Fruit fly (Drosophila melanogaster) Kc167 (cell line): ENCODE data around the gene Jon65Aiv.

Source experiments
- Myc ChIP-seq: fragments of >200 bp; optimal IDR thresholded peaks from 2 replicates; lab custom pipeline; 2017; ENCODE audit warnings: missing external identifiers
- insv ChIP-seq: fragments of >200 bp; optimal IDR thresholded peaks from 3 replicates; lab custom pipeline; 2018; ENCODE audit warnings: missing external identifiers
- ttk ChIP-seq: sonication (Bioruptor generic); optimal IDR thresholded peaks from 2 replicates; lab custom pipeline; 2017; ENCODE audit warnings: missing external identifiers

DNA sequence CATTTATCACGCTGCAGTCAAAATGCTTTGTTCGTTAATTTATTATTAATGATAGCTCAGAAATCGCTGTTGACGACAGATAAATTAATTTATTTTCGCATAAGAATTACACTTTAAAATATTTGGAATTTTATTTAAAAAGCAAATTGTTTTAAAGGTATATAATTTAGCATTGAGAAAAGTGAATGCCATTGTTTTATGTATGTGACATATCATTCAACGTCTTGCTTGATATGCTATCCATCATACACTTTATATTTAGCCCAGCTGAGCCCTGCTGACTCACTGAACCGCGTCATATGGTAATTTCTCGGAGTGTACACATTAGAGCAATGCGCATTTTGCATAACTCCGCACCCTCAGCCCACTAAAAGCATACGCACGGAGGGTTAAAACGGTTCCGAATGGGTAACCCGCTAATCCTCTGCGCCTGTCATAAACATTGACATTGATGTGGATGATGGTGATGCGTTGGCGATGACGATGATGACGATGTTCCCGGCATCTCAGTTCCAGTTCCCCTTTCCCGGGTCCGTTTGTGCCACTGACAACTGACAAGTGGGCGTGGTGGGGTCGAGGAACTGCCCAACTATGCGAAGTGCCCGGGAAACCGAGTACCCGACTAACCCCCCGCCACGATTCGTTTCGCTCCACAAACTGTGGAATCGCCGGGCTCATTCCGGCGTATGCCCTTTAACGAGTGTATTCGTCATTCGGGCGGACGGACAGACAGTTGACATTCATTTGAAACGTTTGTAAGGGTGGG is 49.4 kb upstream of the Jon65Aiv start:
- TF ChIP-seq insv (lab: Kevin White, UChicago) (no peak), ttk (no peak), Myc (lab: Kevin White, UChicago) (no peak)
